Fruit fly (Drosophila melanogaster) whole organism, larva: ENCODE results near the gene CG32036.
A peak's percentile ranks its signal among the peaks of the same experiment; 100 is the strongest.

ENCODE experiments used
- noc ChIP-seq: fragments of 200-800 bp; sonication (Bioruptor generic); optimal IDR thresholded peaks from 3 replicates; lab custom pipeline; 2019; ENCODE audit warnings: missing biosample characterization, mild to moderate bottlenecking, missing genetic modification characterization, moderate library complexity

CG32036 gene

dm6 chr3L:9489133-9489532, at the start of gene CG32036:
Gene CG32036 (minus strand): TSS chr3L:9489233.
- no peak for TF ChIP-seq noc (tag; lab: Kevin White, UChicago)

- no peak for TF ChIP-seq noc (tag; lab: Kevin White, UChicago)
These were observed 39.8 kb upstream of the CG32036 start, which contains the start of gene Or67a for dm6 chr3L:9528835-9529234. Gene Or67a (plus strand): TSS chr3L:9529067.

dm6 chr3L:9525444-9525843, 36.4 kb upstream of the CG32036 start, which contains the start of gene CG33700:
Gene CG33700 (minus strand): TSS chr3L:9525544.
- no peak for TF ChIP-seq noc (tag; lab: Kevin White, UChicago)

DNA sequence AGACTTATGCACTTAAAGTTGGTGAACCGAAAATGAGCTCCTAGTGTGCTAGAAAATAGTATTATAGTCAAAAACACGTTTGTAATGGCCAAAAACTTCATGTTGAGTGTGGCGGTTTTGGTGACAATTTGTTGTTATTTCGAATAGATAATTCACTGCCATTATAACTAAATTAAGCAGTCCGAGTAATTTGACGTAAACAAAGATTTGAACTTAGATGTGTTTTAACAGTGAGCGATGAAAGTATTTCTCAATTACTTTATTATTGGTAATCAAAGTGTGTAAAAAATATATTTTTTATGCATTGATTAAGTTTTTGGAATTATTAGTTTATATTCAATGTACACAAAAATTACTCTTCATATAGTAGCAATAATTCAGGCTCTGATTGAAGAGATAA, 24.3 kb upstream of the CG32036 start, which contains the start of gene CG33702:
Gene CG33702 (minus strand): TSS at position 101 of the 400 bp plus-strand sequence.
- TF ChIP-seq noc (tag; lab: Kevin White, UChicago) = no peak

DNA sequence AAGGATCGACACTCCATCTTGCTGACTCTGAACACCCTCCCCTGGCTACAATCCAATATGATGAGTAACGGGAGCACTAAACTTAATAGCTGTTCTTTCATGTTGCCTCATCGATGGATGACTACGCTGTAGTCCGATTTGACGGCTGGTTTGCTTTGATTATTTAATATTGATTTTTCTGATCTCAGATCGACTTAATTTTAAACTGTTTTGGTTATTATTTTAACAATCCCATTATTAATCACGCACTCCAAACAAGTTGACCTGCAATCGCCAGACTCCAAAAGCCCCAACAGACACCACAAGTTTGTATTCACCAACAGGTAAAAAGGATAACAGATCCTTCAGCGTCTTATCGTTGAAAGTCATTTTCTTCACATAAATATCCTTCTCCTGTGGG, 23.5 kb upstream of the CG32036 start, which contains the start of gene CG33703:
Gene CG33703 (minus strand): TSS at position 101 of the 400 bp plus-strand sequence.
- no peak for TF ChIP-seq noc (tag; lab: Kevin White, UChicago)

DNA sequence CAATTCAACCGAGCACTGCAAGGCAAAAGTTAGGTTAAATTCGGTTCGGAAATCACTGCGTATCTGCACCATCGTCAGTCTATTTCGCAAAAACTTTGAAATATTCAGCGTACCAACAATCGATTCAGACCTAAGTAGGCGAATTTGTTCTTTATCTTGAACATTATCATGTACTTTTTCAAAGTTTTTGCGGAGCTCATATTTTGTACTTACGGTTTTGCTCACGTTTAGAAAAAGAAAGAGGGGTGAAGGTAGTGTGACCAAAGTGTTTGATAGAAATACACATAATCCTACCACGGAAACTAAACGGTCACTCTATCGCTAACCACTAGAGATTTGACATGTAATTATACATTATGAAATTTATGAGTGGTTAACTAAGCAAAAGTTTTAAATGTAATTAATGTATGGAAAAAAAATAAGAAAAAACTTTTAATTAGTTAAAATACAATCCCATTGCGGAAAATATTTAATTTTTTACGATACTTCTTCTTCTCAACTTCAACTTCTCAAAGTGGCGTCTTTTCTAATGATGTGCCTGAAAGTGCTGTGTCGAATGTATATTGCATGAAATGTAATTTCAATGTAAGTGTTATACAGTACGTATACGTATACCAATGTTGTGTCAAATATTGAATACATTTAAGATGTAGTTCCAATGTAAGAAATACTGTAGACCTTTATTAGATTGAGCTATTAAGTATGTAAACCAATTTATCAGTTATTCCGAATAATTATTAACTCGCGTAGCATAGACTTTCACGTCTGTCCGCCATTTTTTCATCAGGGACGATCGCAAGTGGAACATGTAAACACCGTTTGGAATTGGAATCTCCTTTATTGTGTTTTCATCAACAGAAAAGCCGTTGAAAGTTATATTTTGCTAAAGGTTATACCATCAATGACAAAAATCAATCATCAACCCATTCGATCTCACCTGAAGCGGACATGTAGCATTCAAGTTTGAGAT, 22.5 kb upstream of the CG32036 start, which contains the start of gene RpS9:
Gene RpS9 (minus strand): TSS at position 245 of the 970 bp plus-strand sequence.
- peak; percentile 59 for TF ChIP-seq noc (tag; lab: Kevin White, UChicago)

DNA sequence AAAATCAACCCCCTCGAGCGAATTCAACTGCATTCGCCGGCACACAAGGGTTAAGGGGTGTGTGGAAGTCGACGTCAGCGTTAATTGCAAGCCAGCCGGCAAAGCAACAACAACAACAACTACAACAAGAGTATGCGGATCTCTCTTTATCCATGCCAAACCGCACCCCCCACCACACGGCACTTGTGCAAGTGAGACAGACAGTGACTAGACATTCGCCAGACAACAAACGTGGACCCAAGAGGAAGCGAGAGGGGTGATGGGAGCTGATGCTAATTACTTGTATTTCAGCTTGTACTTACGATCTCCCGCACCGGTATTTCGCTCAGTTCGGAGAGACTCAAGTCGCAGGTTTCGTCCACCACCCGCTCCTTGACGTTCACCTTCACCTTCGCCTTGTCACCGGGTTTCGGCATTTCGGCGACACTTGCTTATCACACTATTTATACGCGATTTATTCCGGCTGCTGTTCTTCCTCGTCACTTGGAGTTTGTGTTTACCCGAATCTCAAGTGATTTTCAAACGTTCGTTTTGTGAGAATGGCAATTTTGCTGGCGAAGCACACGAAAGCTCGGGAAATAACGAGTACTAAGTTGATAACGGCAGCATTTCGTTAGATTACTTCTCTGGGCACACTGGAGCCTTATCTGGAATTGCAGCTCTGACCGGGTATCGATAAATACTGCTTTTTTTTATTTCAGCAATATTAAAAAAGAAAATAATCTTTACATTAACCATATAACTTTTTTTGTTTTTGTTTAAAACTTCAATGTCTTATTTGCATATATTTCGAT, 20.2 kb upstream of the CG32036 start, which contains the start of gene CG3408:
Gene CG3408 (minus strand): TSS at position 547 of the 794 bp plus-strand sequence.
- peak; percentile 43 for TF ChIP-seq noc (tag; lab: Kevin White, UChicago)

dm6 chr3L:9508653-9509036, 19.6 kb upstream of the CG32036 start:
- TF ChIP-seq noc (tag; lab: Kevin White, UChicago) = peak; percentile 56

DNA sequence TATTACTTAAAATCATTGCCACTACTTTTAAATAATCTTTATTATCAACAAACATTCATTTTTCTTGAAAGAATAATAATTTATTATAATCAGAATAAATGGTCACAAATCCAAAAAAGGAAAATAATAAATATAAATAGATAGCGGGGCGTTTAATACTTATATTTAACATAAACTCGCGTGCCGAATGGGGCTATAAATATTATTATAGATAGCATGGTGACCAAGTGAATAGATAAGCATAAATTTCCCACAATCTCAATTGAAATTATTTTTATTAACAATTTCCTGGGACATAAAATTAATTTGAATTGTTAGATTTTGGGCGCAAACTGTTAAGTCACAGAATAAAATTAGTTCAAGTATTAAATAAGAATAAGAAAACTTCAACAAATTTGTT, 17.4 kb upstream of the CG32036 start:
- TF ChIP-seq noc (tag; lab: Kevin White, UChicago) = peak; percentile 62

DNA sequence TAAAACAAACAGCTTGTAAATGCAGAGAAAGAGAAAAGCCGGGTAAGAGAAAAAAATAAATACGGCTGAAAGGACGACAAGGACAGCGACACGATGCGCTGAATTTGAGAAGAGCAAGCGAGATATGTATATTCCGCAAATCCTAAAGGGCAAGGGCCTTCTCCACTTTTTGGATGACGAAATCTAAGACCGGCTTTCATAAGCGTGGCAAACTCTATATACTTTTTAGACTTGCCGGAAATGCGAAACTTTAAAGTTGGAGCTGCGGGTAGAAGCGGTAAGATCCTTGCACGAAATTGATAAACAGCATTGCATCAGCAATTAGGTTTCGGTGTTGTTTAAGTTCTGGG, 16.7 kb upstream of the CG32036 start:
- TF ChIP-seq noc (tag; lab: Kevin White, UChicago) = no peak

dm6 chr3L:9505007-9505712, 16.1 kb upstream of the CG32036 start, which contains the start of gene path:
Gene path (minus strand): TSS chr3L:9505328.
- peak; percentile 47 for TF ChIP-seq noc (tag; lab: Kevin White, UChicago)

DNA sequence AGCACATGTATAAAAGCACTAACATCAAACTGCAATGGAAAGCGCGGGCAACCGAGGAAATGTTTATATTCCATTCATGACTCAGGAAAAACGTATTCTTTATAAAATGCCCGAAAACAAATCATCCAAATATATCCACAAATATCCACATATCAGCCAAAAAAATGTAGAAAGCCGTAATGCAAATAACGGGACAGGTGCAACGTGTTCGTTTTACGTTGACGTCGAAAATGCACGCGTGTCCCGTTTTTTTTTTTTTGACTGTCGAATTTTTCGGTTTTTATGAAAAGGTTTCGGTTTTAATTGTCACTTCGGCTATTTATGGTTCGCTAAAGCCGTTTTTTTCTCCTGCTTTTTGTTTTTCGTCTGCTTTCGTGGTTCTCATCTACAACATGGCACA, 15.5 kb upstream of the CG32036 start:
- TF ChIP-seq noc (tag; lab: Kevin White, UChicago) = no peak

DNA sequence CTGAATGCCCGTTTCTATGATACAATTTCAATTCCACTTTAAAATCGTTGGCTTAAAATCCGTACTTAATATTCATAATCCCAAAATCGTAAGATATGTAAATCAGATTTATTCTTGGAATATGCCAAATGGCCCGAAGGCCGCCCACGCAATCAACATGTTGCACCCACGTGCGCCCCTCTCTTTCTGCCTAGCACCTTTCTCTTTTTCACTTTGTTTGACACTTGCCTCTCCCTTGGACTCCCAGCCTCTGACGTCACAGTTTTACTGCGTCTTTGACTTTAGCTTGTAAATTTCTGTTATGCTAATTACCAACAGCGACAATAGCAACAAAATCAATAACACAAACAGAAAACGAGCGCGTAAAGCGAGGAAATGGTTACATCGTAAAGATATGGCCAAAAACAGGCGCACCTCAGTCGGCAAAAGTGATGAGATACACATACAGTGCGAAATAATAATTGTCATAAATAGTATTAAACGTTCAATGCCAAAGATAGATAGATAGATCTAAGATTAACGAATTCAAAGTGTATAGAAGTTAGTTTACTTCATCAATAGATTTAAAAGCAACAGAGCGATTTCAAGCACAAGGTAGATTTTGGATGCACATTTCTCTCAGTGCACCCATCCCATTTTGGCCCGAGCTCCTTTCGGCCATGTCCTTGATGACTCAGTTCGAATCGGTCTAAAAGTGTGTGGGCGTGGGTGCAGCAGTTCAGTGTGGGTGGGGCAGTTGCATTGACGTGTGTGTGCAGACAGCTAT, 14.7 kb upstream of the CG32036 start:
- TF ChIP-seq noc (tag; lab: Kevin White, UChicago) = no peak

dm6 chr3L:9502856-9503255, 13.8 kb upstream of the CG32036 start:
- no peak for TF ChIP-seq noc (tag; lab: Kevin White, UChicago)
